Worm (Caenorhabditis elegans) whole organism, midembryonic: Measurements from ENCODE around the gene frpr-6.

ENCODE experiments used
- T22C8.4 ChIP-seq: fragments of 200-800 bp; sonication (Bioruptor generic); IDR thresholded peaks from 2 replicates; pipeline ENCODE4 v1.3.6; 2022; ENCODE audit warnings: missing genetic modification characterization, missing compliant biosample characterization
- cog-1 ChIP-seq: sonication (generic microtip); optimal IDR thresholded peaks from 2 replicates; lab custom pipeline; 2016; ENCODE audit warnings: missing genetic modification characterization, missing compliant biosample characterization
- klf-2 ChIP-seq: fragments of 200-800 bp; sonication (Bioruptor generic); conservative IDR thresholded peaks from 2 replicates; pipeline ENCODE4 v1.3.6; 2022; ENCODE audit warnings: missing genetic modification reagents, missing genetic modification characterization, missing compliant biosample characterization
- ref-1 ChIP-seq: fragments of 200-800 bp; sonication (Bioruptor generic); conservative IDR thresholded peaks from 2 replicates; pipeline ENCODE4 v1.3.6; 2022; ENCODE audit warnings: missing genetic modification reagents, missing genetic modification characterization, missing compliant biosample characterization
- ztf-23 ChIP-seq: fragments of 200-800 bp; sonication (Bioruptor generic); IDR thresholded peaks from 2 replicates; pipeline ENCODE4 v1.3.6; 2022; ENCODE audit warnings: missing genetic modification reagents, missing genetic modification characterization, missing compliant biosample characterization
- ztf-29 ChIP-seq: fragments of 200-800 bp; sonication (Bioruptor generic); IDR thresholded peaks from 2 replicates; pipeline ENCODE4 v1.3.6; 2022; ENCODE audit warnings: missing genetic modification reagents, missing genetic modification characterization, missing compliant biosample characterization

DNA sequence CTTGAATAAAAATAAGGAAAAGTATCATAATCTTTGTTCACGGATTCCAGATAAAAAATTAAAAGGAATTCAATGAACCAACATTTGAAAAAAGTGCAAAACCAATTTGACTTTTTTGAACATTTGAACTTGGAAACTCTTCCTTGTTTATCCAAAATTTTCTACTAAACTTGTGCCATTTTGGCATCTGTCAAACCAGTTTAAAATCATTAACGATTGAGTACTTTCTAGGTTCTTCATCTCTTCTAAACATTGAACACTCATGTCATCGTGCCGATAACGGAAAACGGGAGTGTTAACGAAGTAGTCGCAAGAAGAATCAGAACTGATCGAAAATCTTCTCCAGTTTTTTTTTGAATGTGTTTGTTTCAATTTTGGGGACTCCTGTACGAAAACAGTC lies 16.7 kb downstream of the frpr-6 start:
- TF ChIP-seq ztf-23 (GFP tag; lab: Robert Waterston, UW): no peak
- no peak for TF ChIP-seq ref-1
- TF ChIP-seq T22C8.4 (GFP tag; lab: Robert Waterston, UW): no peak
- no peak for TF ChIP-seq cog-1
- no peak for TF ChIP-seq klf-2 (GFP tag; lab: Robert Waterston, UW)
- no peak for TF ChIP-seq ztf-29 (GFP tag; lab: Robert Waterston, UW)
